Fruit fly (Drosophila melanogaster) Kc167 (cell line): ENCODE data around the gene CG14400.

ENCODE experiments used
- Myc ChIP-seq: fragments of >200 bp; optimal IDR thresholded peaks from 2 replicates; lab custom pipeline; 2017; ENCODE audit warnings: missing external identifiers
- Sin3A ChIP-seq: fragments of >200 bp; optimal IDR thresholded peaks from 2 replicates; lab custom pipeline; 2018; ENCODE audit warnings: missing external identifiers
- h ChIP-seq: fragments of >200 bp; optimal IDR thresholded peaks from 3 replicates; lab custom pipeline; 2018; ENCODE audit warnings: missing external identifiers
- psq ChIP-seq: fragments of >200 bp; optimal IDR thresholded peaks from 2 replicates; lab custom pipeline; 2017; ENCODE audit warnings: missing external identifiers
- ttk ChIP-seq: sonication (Bioruptor generic); optimal IDR thresholded peaks from 2 replicates; lab custom pipeline; 2017; ENCODE audit warnings: missing external identifiers

dm6 chr2L:20891188-20891587, 33.5 kb upstream of the CG14400 start:
- TF ChIP-seq ttk (no peak), Myc (lab: Kevin White, UChicago) (no peak), h (lab: Kevin White, UChicago) (no peak), Sin3A (lab: Kevin White, UChicago) (no peak), psq (lab: Kevin White, UChicago) (no peak)
